Worm (Caenorhabditis elegans): ENCODE results near the gene dyf-13.

The dyf-13 gene

DNA sequence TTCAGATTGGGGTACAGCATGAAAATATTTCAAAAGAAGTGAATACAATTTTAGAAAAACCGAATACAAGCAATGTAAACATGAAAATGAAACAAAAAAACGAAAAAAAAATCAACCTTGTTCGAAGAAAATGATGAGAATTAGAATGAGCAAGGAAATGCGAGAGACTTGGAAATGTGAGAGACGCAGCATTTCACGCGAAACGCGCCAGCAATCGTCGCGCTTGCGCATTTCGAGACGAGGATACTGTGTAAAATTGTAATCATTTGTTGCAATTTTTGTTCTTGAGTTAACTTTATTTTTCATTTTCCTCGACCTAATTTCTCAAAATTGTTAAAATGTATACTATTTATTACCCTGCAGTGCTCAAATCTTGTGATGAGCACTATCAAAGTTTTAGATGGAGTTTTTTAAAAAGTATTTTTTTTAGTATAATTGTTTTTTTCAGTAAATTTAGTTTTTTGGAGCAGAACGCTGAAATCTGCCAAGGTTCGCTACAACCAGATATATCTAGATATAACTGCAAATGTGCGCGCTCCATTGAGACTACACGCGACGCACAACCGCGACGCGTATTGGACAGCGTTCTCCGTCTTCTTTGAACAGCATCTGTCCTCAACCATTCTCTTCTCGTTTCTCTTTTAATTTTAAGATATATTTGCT lies 19.1 kb downstream of the dyf-13 start, which contains the start of gene fust-1 (continued):
- TF ChIP-seq sdz-12 (GFP tag; optimal IDR thresholded peaks at IDR 0.05) (no peak), egl-43 (GFP tag; IDR thresholded peaks at IDR 0.05) (peak; percentile 88), daf-16 (GFP tag; optimal IDR thresholded peaks at IDR 0.05) (peak in 1 of 2 experiments; percentile 89), daf-16 (tag; optimal IDR thresholded peaks at IDR 0.05) (peak; percentile 67), snpc-4 (tag; optimal IDR thresholded peaks at IDR 0.05) (no peak), ctbp-1 (GFP tag; IDR thresholded peaks at IDR 0.05) (peak; percentile 94), set-16 (GFP tag; IDR thresholded peaks at IDR 0.05) (no peak; the same call in 1 of the 2 replicates), F49E8.2 (tag; optimal IDR thresholded peaks at IDR 0.05; ENCODE audit: borderline replicate concordance) (peak; percentile 90), ama-1 (optimal IDR thresholded peaks at IDR 0.05) (peak; percentile 72), zfp-3 (GFP tag; conservative IDR thresholded peaks at IDR 0.05) (peak; percentile 85), egl-27 (tag; optimal IDR thresholded peaks at IDR 0.05) (no peak), spr-1 (tag; optimal IDR thresholded peaks at IDR 0.05) (peak; percentile 93), gei-8 (GFP tag; optimal IDR thresholded peaks at IDR 0.05) (peak; percentile 65)

DNA sequence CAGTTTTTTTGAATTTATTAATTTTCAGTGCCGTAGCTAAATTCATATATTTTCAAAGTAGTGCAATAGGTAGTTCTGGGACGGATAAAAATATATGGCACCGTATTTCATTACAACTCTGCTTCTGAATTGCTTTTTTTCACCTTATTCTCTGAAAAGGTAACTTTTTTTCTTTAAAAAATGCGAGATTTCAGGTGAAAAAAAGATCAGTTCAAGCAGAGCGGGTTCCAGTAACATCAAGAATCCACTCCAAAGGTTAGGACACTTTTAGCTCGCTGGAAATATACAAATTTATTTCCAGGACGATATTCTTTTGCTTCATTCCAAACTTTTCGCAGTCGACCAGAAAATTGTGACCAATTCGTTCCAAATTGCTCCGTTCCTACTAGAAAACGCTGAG lies 23.1 kb downstream of the dyf-13 start, which contains the start of gene T07F8.1:
Gene T07F8.1, plus strand, starts transcription at position 301 of the 400 bp plus-strand sequence.
- TF ChIP-seq dmd-8 (GFP tag; IDR thresholded peaks at IDR 0.05) = no peak
- TF ChIP-seq duxl-1 (tag; optimal IDR thresholded peaks at IDR 0.05; ENCODE audit: poor library complexity) = no peak
- no peak for TF ChIP-seq mxl-2 (GFP tag; conservative IDR thresholded peaks at IDR 0.05)
- no peak for TF ChIP-seq F49E8.2 (tag; optimal IDR thresholded peaks at IDR 0.05; ENCODE audit: borderline replicate concordance)
- no peak for TF ChIP-seq egl-27 (tag; optimal IDR thresholded peaks at IDR 0.05)
- TF ChIP-seq snpc-1.2 (GFP tag; IDR thresholded peaks at IDR 0.05) = no peak
- TF ChIP-seq nhr-6 (tag; optimal IDR thresholded peaks at IDR 0.05) = no peak
- TF ChIP-seq hlh-30 (tag; optimal IDR thresholded peaks at IDR 0.05; ENCODE audit: insufficient read depth) = no peak

DNA sequence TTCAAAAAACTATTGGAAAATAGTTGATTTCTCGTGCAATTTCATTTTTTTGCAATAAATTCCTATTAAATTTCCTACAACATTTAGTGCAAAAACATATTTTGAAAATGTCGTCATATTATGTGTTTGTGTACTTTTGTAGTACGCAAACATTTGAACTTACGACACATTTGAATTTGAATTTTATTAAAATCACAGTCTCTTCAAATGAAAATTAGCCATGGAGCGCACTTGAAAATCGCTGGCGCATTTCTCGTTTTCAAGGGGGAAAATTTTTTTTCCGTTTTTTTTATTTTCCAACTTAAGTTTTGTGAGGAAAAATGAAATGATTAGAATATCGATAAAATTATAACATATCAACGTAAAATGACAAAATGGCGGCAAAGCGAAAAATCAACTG lies 23.6 kb downstream of the dyf-13 start:
- no peak for TF ChIP-seq zip-2 (tag; optimal IDR thresholded peaks at IDR 0.05)
- TF ChIP-seq Y105C5A.15 (GFP tag; IDR thresholded peaks at IDR 0.05) = no peak
- peak; percentile 21 for TF ChIP-seq dpl-1 (GFP tag; optimal IDR thresholded peaks at IDR 0.05)
- peak; percentile 34 for TF ChIP-seq dve-1 (tag; optimal IDR thresholded peaks at IDR 0.05; ENCODE audit: insufficient read depth)
- TF ChIP-seq aha-1 (tag) = peak; percentile 72
- no peak for TF ChIP-seq zfp-2 (tag; optimal IDR thresholded peaks at IDR 0.05)
- TF ChIP-seq lin-13 (GFP tag; optimal IDR thresholded peaks at IDR 0.05) = peak; percentile 17
- TF ChIP-seq skn-1 (tag; optimal IDR thresholded peaks at IDR 0.05) = no peak
- peak; percentile 50 for TF ChIP-seq F49E8.2 (tag; optimal IDR thresholded peaks at IDR 0.05; ENCODE audit: borderline replicate concordance)
- TF ChIP-seq unc-130 (GFP tag; optimal IDR thresholded peaks at IDR 0.05) = peak; percentile 32
- no peak for TF ChIP-seq nhr-111 (GFP tag; optimal IDR thresholded peaks at IDR 0.05)
- no peak for TF ChIP-seq Y5F2A.4 (GFP tag; optimal IDR thresholded peaks at IDR 0.05)
- peak in 1 of 2 experiments; percentile 79 for TF ChIP-seq lsy-2 (tag; optimal IDR thresholded peaks at IDR 0.05)
- TF ChIP-seq lin-38 (GFP tag; IDR thresholded peaks at IDR 0.05) = peak; percentile 93
- no peak for TF ChIP-seq set-16 (GFP tag; IDR thresholded peaks at IDR 0.05)
- no peak for TF ChIP-seq mes-2 (tag; optimal IDR thresholded peaks at IDR 0.05; ENCODE audit: poor library complexity, severe bottlenecking)
- no peak for TF ChIP-seq jun-1 (tag; optimal IDR thresholded peaks at IDR 0.05)
- peak; percentile 32 for TF ChIP-seq mep-1 (tag; optimal IDR thresholded peaks at IDR 0.05)
- no peak for TF ChIP-seq tra-1 (GFP tag; IDR thresholded peaks at IDR 0.05)
- no peak for TF ChIP-seq F26F4.8 (GFP tag; conservative IDR thresholded peaks at IDR 0.05)
- TF ChIP-seq ceh-62 (tag; optimal IDR thresholded peaks at IDR 0.05) = no peak
- TF ChIP-seq unc-62 (GFP tag; optimal IDR thresholded peaks at IDR 0.05 in 1 of 2) = no peak
- TF ChIP-seq unc-62 (tag; optimal IDR thresholded peaks at IDR 0.05) = no peak

Measured in whole organism, L4 larva.